Worm (Caenorhabditis elegans): Measurements from ENCODE around the gene rbm-39.

The rbm-39 gene

ce11 chrIV:1056263-1056942, 44.0 kb downstream of the rbm-39 start, which contains the start of the genes Y55F3AM.13 and mrps-25 (continued):
- TF ChIP-seq sup-37 (GFP tag; optimal IDR thresholded peaks at IDR 0.05) (no peak), ceh-82 (tag; optimal IDR thresholded peaks at IDR 0.05) (no peak), nhr-47 (tag; optimal IDR thresholded peaks at IDR 0.05) (peak; percentile 77), zag-1 (tag; optimal IDR thresholded peaks at IDR 0.05) (no peak), hlh-4 (tag; optimal IDR thresholded peaks at IDR 0.05) (no peak), unc-30 (tag; optimal IDR thresholded peaks at IDR 0.05) (no peak), tlp-1 (tag; optimal IDR thresholded peaks at IDR 0.05) (no peak), dsc-1 (tag; optimal IDR thresholded peaks at IDR 0.05) (peak; percentile 63), hpl-2 (GFP tag; optimal IDR thresholded peaks at IDR 0.05) (no peak), ces-1 (GFP tag; optimal IDR thresholded peaks at IDR 0.05) (no peak), elt-3 (tag; optimal IDR thresholded peaks at IDR 0.05) (peak in 1 of 6 experiments; percentile 5), C16A3.4 (tag; optimal IDR thresholded peaks at IDR 0.05) (peak; percentile 20), efl-1 (optimal IDR thresholded peaks at IDR 0.05) (peak; percentile 45 to 59), efl-1 (GFP tag; optimal IDR thresholded peaks at IDR 0.05 in 1 of 2) (peak; percentile 58 to 93), ceh-8 (GFP tag; optimal IDR thresholded peaks at IDR 0.05) (no peak), F16B12.6 (tag; optimal IDR thresholded peaks at IDR 0.05) (no peak), lin-35 (GFP tag; optimal IDR thresholded peaks at IDR 0.05) (peak; percentile 37 to 46), unc-62 (GFP tag; optimal IDR thresholded peaks at IDR 0.05) (no peak), lir-3 (tag; optimal IDR thresholded peaks at IDR 0.05; ENCODE audit: poor library complexity) (no peak), lin-39 (tag; optimal IDR thresholded peaks at IDR 0.05) (peak; percentile 5), fkh-4 (tag; optimal IDR thresholded peaks at IDR 0.05; ENCODE audit: borderline replicate concordance) (no peak), tbx-2 (tag; optimal IDR thresholded peaks at IDR 0.05) (peak; percentile 69), snpc-4 (tag; optimal IDR thresholded peaks at IDR 0.05) (peak; percentile 21), Y116A8C.19 (tag; optimal IDR thresholded peaks at IDR 0.05; ENCODE audit: borderline replicate concordance) (no peak), lin-14 (GFP tag; optimal IDR thresholded peaks at IDR 0.05) (no peak), mab-9 (GFP tag; IDR thresholded peaks at IDR 0.05) (no peak), zip-4 (GFP tag; optimal IDR thresholded peaks at IDR 0.05) (no peak), nhr-85 (tag) (peak; percentile 40), unc-130 (tag; optimal IDR thresholded peaks at IDR 0.05) (no peak), fkh-8 (tag; optimal IDR thresholded peaks at IDR 0.05) (peak; percentile 37), mef-2 (tag; optimal IDR thresholded peaks at IDR 0.05) (no peak), grh-1 (GFP tag; IDR thresholded peaks at IDR 0.05) (no peak), C04F5.9 (tag; optimal IDR thresholded peaks at IDR 0.05) (peak; percentile 63), egl-27 (tag; optimal IDR thresholded peaks at IDR 0.05) (no peak), pqm-1 (tag; optimal IDR thresholded peaks at IDR 0.05) (no peak), nhr-77 (tag; optimal IDR thresholded peaks at IDR 0.05) (no peak), nhr-19 (GFP tag; conservative IDR thresholded peaks at IDR 0.05) (peak; percentile 42; the same call in 1 of the 2 replicates), ceh-90 (tag; optimal IDR thresholded peaks at IDR 0.05) (no peak), alr-1 (tag; optimal IDR thresholded peaks at IDR 0.05; ENCODE audit: borderline replicate concordance) (no peak), isw-1 (GFP tag; IDR thresholded peaks at IDR 0.05) (peak; percentile 78)

- no peak for TF ChIP-seq C34B4.2 (tag; optimal IDR thresholded peaks at IDR 0.05)
- no peak for TF ChIP-seq ceh-88 (GFP tag; IDR thresholded peaks at IDR 0.05)
- TF ChIP-seq elt-3 (tag; optimal IDR thresholded peaks at IDR 0.05), result no peak
- no peak for TF ChIP-seq pax-3 (tag; optimal IDR thresholded peaks at IDR 0.05)
- TF ChIP-seq ceh-82 (tag; optimal IDR thresholded peaks at IDR 0.05), result no peak
- no peak for TF ChIP-seq nhr-12 (tag; optimal IDR thresholded peaks at IDR 0.05)
- TF ChIP-seq C04F5.9 (tag; optimal IDR thresholded peaks at IDR 0.05), result no peak
- TF ChIP-seq tlp-1 (tag; optimal IDR thresholded peaks at IDR 0.05), result no peak
- TF ChIP-seq nhr-47 (tag; optimal IDR thresholded peaks at IDR 0.05), result no peak
- no peak for TF ChIP-seq nhr-76 (tag; optimal IDR thresholded peaks at IDR 0.05)
These were observed 46.1 kb downstream of the rbm-39 start for ce11 chrIV:1058504-1058903.
